Worm (Caenorhabditis elegans) whole organism, midembryonic: Measurements from ENCODE around the gene C14A4.9.

Experiments
- T22C8.4 ChIP-seq: fragments of 200-800 bp; sonication (Bioruptor generic); IDR thresholded peaks from 2 replicates; pipeline ENCODE4 v1.3.6; 2022; ENCODE audit warnings: missing genetic modification characterization, missing compliant biosample characterization
- cog-1 ChIP-seq: sonication (generic microtip); optimal IDR thresholded peaks from 2 replicates; lab custom pipeline; 2016; ENCODE audit warnings: missing genetic modification characterization, missing compliant biosample characterization
- flt-1 ChIP-seq: fragments of 200-800 bp; sonication (Bioruptor generic); IDR thresholded peaks from 2 replicates; pipeline ENCODE4 v1.3.6; 2022; ENCODE audit warnings: missing genetic modification characterization, missing compliant biosample characterization
- klf-2 ChIP-seq: fragments of 200-800 bp; sonication (Bioruptor generic); conservative IDR thresholded peaks from 2 replicates; pipeline ENCODE4 v1.3.6; 2022; ENCODE audit warnings: missing genetic modification reagents, missing genetic modification characterization, missing compliant biosample characterization
- med-1 ChIP-seq: sonication (generic microtip); optimal IDR thresholded peaks from 2 replicates; lab custom pipeline; 2017; ENCODE audit warnings: missing genetic modification characterization, mild to moderate bottlenecking, missing compliant biosample characterization, antibody characterized with exemption, missing genetic modification reagents; ENCODE audit not compliant: insufficient read depth
- ref-1 ChIP-seq: fragments of 200-800 bp; sonication (Bioruptor generic); conservative IDR thresholded peaks from 2 replicates; pipeline ENCODE4 v1.3.6; 2022; ENCODE audit warnings: missing genetic modification reagents, missing genetic modification characterization, missing compliant biosample characterization
- tab-1 ChIP-seq: fragments of 200-800 bp; sonication (Bioruptor generic); IDR thresholded peaks from 2 replicates; pipeline ENCODE4 v1.3.6; 2022; ENCODE audit warnings: missing genetic modification characterization, missing compliant biosample characterization
- ztf-23 ChIP-seq: fragments of 200-800 bp; sonication (Bioruptor generic); IDR thresholded peaks from 2 replicates; pipeline ENCODE4 v1.3.6; 2022; ENCODE audit warnings: missing genetic modification reagents, missing genetic modification characterization, missing compliant biosample characterization
- ztf-29 ChIP-seq: fragments of 200-800 bp; sonication (Bioruptor generic); IDR thresholded peaks from 2 replicates; pipeline ENCODE4 v1.3.6; 2022; ENCODE audit warnings: missing genetic modification reagents, missing genetic modification characterization, missing compliant biosample characterization

The C14A4.9 gene

ce11 chrII:10569498-10569897 lies 29.6 kb upstream of the C14A4.9 start:
- TF ChIP-seq ztf-23 (GFP tag; lab: Robert Waterston, UW) (no peak), ztf-29 (GFP tag; lab: Robert Waterston, UW) (no peak), ref-1 (no peak), cog-1 (tag; lab: Kevin White, UChicago) (no peak), flt-1 (GFP tag; lab: Robert Waterston, UW) (no peak), T22C8.4 (GFP tag; lab: Robert Waterston, UW) (no peak), klf-2 (no peak), med-1 (no peak), tab-1 (GFP tag; lab: Robert Waterston, UW) (no peak)

DNA sequence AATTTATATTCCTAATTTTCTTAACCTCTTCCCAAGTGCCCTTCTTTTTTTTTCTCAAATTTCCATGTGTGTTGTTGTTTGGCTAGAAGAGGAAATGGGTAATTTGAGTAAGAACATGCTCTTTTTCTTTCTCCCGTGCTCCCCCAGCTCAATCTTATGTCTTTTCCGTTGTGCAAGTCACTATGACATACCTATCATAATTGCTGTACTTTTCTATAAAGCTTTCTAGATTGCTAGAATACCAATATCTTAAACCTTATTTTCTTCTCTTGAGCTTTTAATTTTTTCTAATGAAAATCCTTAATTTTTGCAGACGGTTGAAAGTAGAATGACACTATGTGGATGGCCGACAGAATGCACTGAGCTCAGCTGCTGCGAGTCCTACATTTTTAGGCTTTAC lies 28.8 kb upstream of the C14A4.9 start, which contains the start of gene txt-13:
Gene txt-13 (plus strand): TSS at position 301 of the 400 bp plus-strand sequence.
- TF ChIP-seq tab-1 (GFP tag; lab: Robert Waterston, UW): no peak
- TF ChIP-seq ref-1: no peak
- TF ChIP-seq klf-2: no peak
- TF ChIP-seq flt-1 (GFP tag; lab: Robert Waterston, UW): no peak
- TF ChIP-seq ztf-23 (GFP tag; lab: Robert Waterston, UW): no peak
- no peak for TF ChIP-seq med-1

DNA sequence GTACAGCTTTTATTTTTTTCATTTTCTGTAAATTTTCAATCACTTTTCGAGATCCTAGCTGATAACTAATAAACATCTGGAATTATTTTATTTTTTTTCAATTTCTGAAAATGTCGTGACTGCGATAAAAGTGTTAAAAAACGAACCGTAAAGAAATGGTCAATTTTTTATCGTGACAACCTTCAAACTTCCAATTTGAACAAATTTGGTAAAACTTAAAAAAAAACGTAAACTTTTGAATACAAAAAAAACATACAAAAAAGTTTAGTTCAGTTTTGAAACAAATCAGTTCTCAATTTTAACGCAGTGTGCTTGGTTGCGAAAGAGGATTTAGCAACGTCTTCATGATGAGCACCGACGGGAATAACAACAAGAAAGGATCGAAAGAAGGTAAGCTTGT lies 27.2 kb upstream of the C14A4.9 start, which contains the start of gene C06A1.3:
Gene C06A1.3 (plus strand): TSS at position 301 of the 400 bp plus-strand sequence.
- no peak for TF ChIP-seq ztf-23 (GFP tag; lab: Robert Waterston, UW)
- TF ChIP-seq T22C8.4 (GFP tag; lab: Robert Waterston, UW): no peak
- TF ChIP-seq cog-1 (tag; lab: Kevin White, UChicago): no peak

DNA sequence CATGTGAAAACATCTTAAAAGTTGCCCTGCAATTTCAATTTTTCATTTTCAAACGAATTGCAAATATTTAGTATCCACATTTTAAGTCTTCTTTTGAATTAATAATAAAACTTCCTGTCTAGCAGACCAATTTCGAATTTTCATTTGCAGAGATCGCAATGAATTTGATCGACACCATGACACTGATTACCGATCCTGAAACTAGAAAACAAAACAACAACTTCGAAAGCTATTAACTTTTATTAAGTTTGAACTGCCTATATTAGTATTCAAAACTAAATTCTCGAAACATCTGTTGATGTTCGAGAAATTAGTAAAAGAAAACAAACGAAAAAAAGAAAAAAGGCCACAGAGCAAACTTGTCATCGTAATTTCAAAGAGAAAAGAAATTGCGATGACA lies 25.0 kb upstream of the C14A4.9 start:
- TF ChIP-seq cog-1 (tag; lab: Kevin White, UChicago): no peak
- no peak for TF ChIP-seq ztf-29 (GFP tag; lab: Robert Waterston, UW)
- TF ChIP-seq med-1: no peak
- no peak for TF ChIP-seq T22C8.4 (GFP tag; lab: Robert Waterston, UW)
- no peak for TF ChIP-seq ztf-23 (GFP tag; lab: Robert Waterston, UW)
- no peak for TF ChIP-seq klf-2
- TF ChIP-seq flt-1 (GFP tag; lab: Robert Waterston, UW): no peak
- no peak for TF ChIP-seq tab-1 (GFP tag; lab: Robert Waterston, UW)
- TF ChIP-seq ref-1: no peak

DNA sequence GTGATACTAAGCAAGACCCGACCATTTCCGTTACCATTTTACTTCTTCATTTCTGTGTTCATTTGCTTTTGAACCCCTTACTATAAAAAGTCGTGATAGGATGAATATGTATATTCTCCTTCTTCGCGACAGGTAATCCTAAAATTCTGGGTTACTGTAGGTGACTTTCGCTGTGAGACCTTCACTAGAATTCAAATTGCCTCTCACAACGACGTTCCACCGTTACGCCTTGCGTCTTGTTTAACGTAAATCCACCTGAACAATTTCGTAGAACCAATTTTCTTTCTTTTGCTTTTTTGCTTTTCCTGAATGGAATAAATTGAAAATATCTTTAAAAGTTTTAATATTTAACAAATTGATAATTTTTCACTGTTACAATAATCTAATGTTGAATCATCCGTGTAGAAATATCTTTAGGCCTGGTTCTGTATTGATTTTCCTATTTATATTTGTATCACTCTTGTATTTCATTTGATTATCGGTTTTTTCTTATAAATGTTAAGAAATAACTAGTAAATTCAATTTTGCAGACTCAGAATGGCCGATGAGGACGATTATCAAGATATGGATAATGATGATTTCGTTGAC lies 20.2 kb upstream of the C14A4.9 start, which contains the start of gene rpb-6:
Gene rpb-6 (plus strand): TSS at position 538 of the 588 bp plus-strand sequence.
- no peak for TF ChIP-seq klf-2
- TF ChIP-seq ztf-29 (GFP tag; lab: Robert Waterston, UW): no peak
- TF ChIP-seq flt-1 (GFP tag; lab: Robert Waterston, UW): no peak
- TF ChIP-seq T22C8.4 (GFP tag; lab: Robert Waterston, UW): no peak
- no peak for TF ChIP-seq cog-1 (tag; lab: Kevin White, UChicago)
- TF ChIP-seq med-1: no peak
- TF ChIP-seq tab-1 (GFP tag; lab: Robert Waterston, UW): no peak
- TF ChIP-seq ztf-23 (GFP tag; lab: Robert Waterston, UW): no peak
- no peak for TF ChIP-seq ref-1

ce11 chrII:10579655-10580054 lies 19.5 kb upstream of the C14A4.9 start, which contains the start of gene dohh-1:
dohh-1 (plus strand) TSS chrII:10579955.
- TF ChIP-seq flt-1 (GFP tag; lab: Robert Waterston, UW): no peak
- TF ChIP-seq T22C8.4 (GFP tag; lab: Robert Waterston, UW): no peak
- TF ChIP-seq med-1: no peak
- TF ChIP-seq ref-1: no peak
- no peak for TF ChIP-seq cog-1 (tag; lab: Kevin White, UChicago)
- no peak for TF ChIP-seq klf-2
- no peak for TF ChIP-seq ztf-23 (GFP tag; lab: Robert Waterston, UW)
- no peak for TF ChIP-seq tab-1 (GFP tag; lab: Robert Waterston, UW)
- TF ChIP-seq ztf-29 (GFP tag; lab: Robert Waterston, UW): no peak

- TF ChIP-seq ztf-29 (GFP tag; lab: Robert Waterston, UW): no peak
- no peak for TF ChIP-seq ztf-23 (GFP tag; lab: Robert Waterston, UW)
- TF ChIP-seq klf-2: no peak
- TF ChIP-seq T22C8.4 (GFP tag; lab: Robert Waterston, UW): no peak
- no peak for TF ChIP-seq tab-1 (GFP tag; lab: Robert Waterston, UW)
- TF ChIP-seq med-1: no peak
- TF ChIP-seq ref-1: no peak
These were observed 18.3 kb upstream of the C14A4.9 start, which contains the start of gene dap-3 for ce11 chrII:10580833-10581232. dap-3 (plus strand) TSS chrII:10581133.

DNA sequence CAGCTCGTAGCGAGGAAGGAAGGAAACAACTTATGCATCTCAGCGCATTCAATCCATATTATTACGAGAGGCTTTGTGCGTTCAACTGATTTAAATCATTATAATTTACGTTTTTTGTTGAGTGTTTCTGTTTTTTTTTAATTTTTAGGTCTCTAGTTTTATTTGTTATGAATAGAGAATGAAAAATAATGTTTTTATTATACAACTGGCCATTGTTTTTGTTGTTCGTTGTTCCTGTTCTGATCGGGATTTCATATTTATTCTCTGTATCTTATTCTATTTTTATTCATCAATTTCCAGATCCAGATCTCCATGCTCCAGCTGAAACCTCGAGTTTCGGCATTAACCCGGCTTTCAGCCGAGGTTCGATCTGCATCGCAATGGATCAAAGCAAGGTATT lies 16.8 kb upstream of the C14A4.9 start, which contains the start of gene mrps-22:
Gene mrps-22 (plus strand): TSS at position 301 of the 400 bp plus-strand sequence.
- no peak for TF ChIP-seq ztf-23 (GFP tag; lab: Robert Waterston, UW)
- TF ChIP-seq tab-1 (GFP tag; lab: Robert Waterston, UW): no peak
- TF ChIP-seq klf-2: no peak
- no peak for TF ChIP-seq med-1
- no peak for TF ChIP-seq ztf-29 (GFP tag; lab: Robert Waterston, UW)
- TF ChIP-seq ref-1: no peak
- no peak for TF ChIP-seq flt-1 (GFP tag; lab: Robert Waterston, UW)

DNA sequence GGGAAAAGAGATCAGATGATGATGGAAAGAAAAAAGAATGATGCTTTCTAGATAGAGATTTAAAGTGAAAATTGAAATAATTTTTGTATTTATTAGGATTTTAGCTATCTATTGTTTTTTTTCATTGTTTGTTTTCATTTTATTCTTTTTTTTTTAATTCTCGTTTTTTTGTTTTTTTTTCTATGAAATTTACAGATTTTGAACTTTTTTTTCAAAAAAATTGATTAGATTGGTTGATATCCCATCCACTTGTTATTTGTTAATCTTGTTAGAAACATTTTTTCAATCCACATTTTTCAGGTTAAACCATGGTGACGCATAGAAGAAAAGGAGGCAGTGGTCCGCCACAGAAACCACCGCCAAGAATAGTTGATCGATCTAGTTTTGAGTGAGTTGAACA lies 15.1 kb upstream of the C14A4.9 start, which contains the start of gene algn-9:
Gene algn-9 (plus strand): TSS at position 301 of the 400 bp plus-strand sequence.
- TF ChIP-seq ref-1 (no peak), ztf-29 (GFP tag; lab: Robert Waterston, UW) (no peak), klf-2 (no peak), cog-1 (tag; lab: Kevin White, UChicago) (no peak)

ce11 chrII:10587742-10588141 lies 11.4 kb upstream of the C14A4.9 start, which contains the start of gene crn-3:
crn-3 (plus strand) TSS chrII:10588042.
- TF ChIP-seq cog-1 (tag; lab: Kevin White, UChicago) (no peak), med-1 (no peak), flt-1 (GFP tag; lab: Robert Waterston, UW) (no peak), T22C8.4 (GFP tag; lab: Robert Waterston, UW) (no peak), ztf-23 (GFP tag; lab: Robert Waterston, UW) (no peak), tab-1 (GFP tag; lab: Robert Waterston, UW) (no peak), ref-1 (no peak), ztf-29 (GFP tag; lab: Robert Waterston, UW) (no peak), klf-2 (no peak)
